Fruit fly (Drosophila melanogaster): ENCODE results near the gene lost.

Gene lost

dm6 chr3R:4360668-4361110 is 42.2 kb upstream of the lost start (continued):
- TF ChIP-seq ftz-f1 (GFP tag; optimal IDR thresholded peaks at IDR 0.05) = peak; percentile 53
- TF ChIP-seq Deaf1 (tag; optimal IDR thresholded peaks at IDR 0.05) = peak; percentile 88
- TF ChIP-seq oc (tag; optimal IDR thresholded peaks at IDR 0.05) = no peak
- TF ChIP-seq Pdp1 (GFP tag; optimal IDR thresholded peaks at IDR 0.05) = peak in 1 of 2 experiments; percentile 0
- TF ChIP-seq pb (GFP tag; optimal IDR thresholded peaks at IDR 0.05) = peak; percentile 10
- TF ChIP-seq her (GFP tag; optimal IDR thresholded peaks at IDR 0.05) = no peak
- no peak for TF ChIP-seq CG15479 (GFP tag; optimal IDR thresholded peaks at IDR 0.05)
- TF ChIP-seq psq (GFP tag; optimal IDR thresholded peaks at IDR 0.05) = no peak
- peak; percentile 91 for TF ChIP-seq crol (GFP tag; IDR thresholded peaks at IDR 0.05)
- 0 out of 3 replicates have a peak, but pooled peaks have one; percentile 48 for TF ChIP-seq Dbx (GFP tag; IDR thresholded peaks at IDR 0.05)
- no peak for TF ChIP-seq CG6683 (GFP tag; optimal IDR thresholded peaks at IDR 0.05)
- TF ChIP-seq amos (GFP tag; IDR thresholded peaks at IDR 0.05; ENCODE audit: partially characterized antibody) = 0 out of 2 replicates have a peak, but pooled peaks have one; percentile 19
- no peak for TF ChIP-seq trem (tag; optimal IDR thresholded peaks at IDR 0.05)
- TF ChIP-seq schlank (tag; optimal IDR thresholded peaks at IDR 0.05) = no peak
- 0 out of 3 replicates have a peak, but pooled peaks have one; percentile 26 for TF ChIP-seq knrl (GFP tag; IDR thresholded peaks at IDR 0.05; ENCODE audit: partially characterized antibody)
- TF ChIP-seq CG6765 (GFP tag; optimal IDR thresholded peaks at IDR 0.05) = peak; percentile 55
- TF ChIP-seq BEAF-32 (GFP tag; optimal IDR thresholded peaks at IDR 0.05) = peak; percentile 21
- peak; percentile 6 for TF ChIP-seq CG34376 (GFP tag; optimal IDR thresholded peaks at IDR 0.05)
- TF ChIP-seq CG3407 (GFP tag; optimal IDR thresholded peaks at IDR 0.05) = no peak
- peak; percentile 1 for TF ChIP-seq CG12769 (tag; optimal IDR thresholded peaks at IDR 0.05)
- peak; percentile 14 for TF ChIP-seq Jarid2 (GFP tag; optimal IDR thresholded peaks at IDR 0.05)
- TF ChIP-seq chinmo (GFP tag; IDR thresholded peaks at IDR 0.05; ENCODE audit: partially characterized antibody) = peak; percentile 75; the same call in 1 of the 4 replicates
- TF ChIP-seq CG1647 (GFP tag; optimal IDR thresholded peaks at IDR 0.05) = no peak
- no peak for TF ChIP-seq unc-4 (GFP tag; IDR thresholded peaks at IDR 0.05; ENCODE audit: partially characterized antibody)
- TF ChIP-seq lab (GFP tag; optimal IDR thresholded peaks at IDR 0.05) = peak; percentile 50
- TF ChIP-seq CG4360 (GFP tag; IDR thresholded peaks at IDR 0.05) = peak; percentile 52; the same call in 1 of the 2 replicates
- 0 out of 3 replicates have a peak, but pooled peaks have one; percentile 31 for TF ChIP-seq so (GFP tag; IDR thresholded peaks at IDR 0.05)
- TF ChIP-seq CG6175 (GFP tag; IDR thresholded peaks at IDR 0.05) = peak; percentile 69; the same call in 1 of the 3 replicates
- no peak for TF ChIP-seq MTF-1 (GFP tag; optimal IDR thresholded peaks at IDR 0.05; ENCODE audit: borderline replicate concordance)
- TF ChIP-seq CG13894 (tag; optimal IDR thresholded peaks at IDR 0.05) = peak; percentile 33

DNA sequence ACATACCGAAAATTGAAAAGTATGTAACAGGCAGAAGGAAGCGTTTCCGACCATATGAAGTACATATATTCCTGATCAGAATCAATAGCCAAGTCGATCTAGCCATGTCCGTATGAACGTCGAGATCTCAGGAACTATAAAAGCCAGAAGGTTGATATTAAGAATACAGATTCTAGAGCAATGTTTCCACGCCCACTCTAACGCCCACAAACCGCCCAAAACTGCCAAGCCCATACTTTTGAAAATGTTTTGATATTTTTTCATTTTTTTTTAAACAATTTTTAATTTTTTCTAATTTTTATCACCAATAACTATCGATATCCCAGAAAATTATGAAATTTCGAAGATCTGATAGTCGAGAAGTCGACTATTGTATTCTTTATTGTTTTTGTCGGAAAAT is 40.9 kb upstream of the lost start:
- no peak for TF ChIP-seq al (GFP tag; IDR thresholded peaks at IDR 0.05)
- no peak for TF ChIP-seq fru (optimal IDR thresholded peaks at IDR 0.05)
- no peak for TF ChIP-seq Hey (tag; optimal IDR thresholded peaks at IDR 0.05)
- no peak for TF ChIP-seq Ssrp (tag; optimal IDR thresholded peaks at IDR 0.05)
- TF ChIP-seq Hr3 (GFP tag; optimal IDR thresholded peaks at IDR 0.05) = no peak
- TF ChIP-seq so (GFP tag; IDR thresholded peaks at IDR 0.05) = no peak
- no peak for TF ChIP-seq Dref (GFP tag; IDR thresholded peaks at IDR 0.05)
- no peak for TF ChIP-seq Gsc (GFP tag; IDR thresholded peaks at IDR 0.05)
- TF ChIP-seq tap (tag; optimal IDR thresholded peaks at IDR 0.05) = no peak
- TF ChIP-seq D (optimal IDR thresholded peaks at IDR 0.05) = no peak
- TF ChIP-seq D (GFP tag; optimal IDR thresholded peaks at IDR 0.05) = no peak
- no peak for TF ChIP-seq CG2199 (GFP tag; IDR thresholded peaks at IDR 0.05)
- TF ChIP-seq CG8290 (GFP tag; optimal IDR thresholded peaks at IDR 0.05) = no peak
- no peak for TF ChIP-seq CG8290 (tag; optimal IDR thresholded peaks at IDR 0.05)
- no peak for TF ChIP-seq CG5245 (GFP tag; optimal IDR thresholded peaks at IDR 0.05)
- TF ChIP-seq zfh1 (GFP tag; IDR thresholded peaks at IDR 0.05) = no peak
- no peak for TF ChIP-seq fu2 (GFP tag; optimal IDR thresholded peaks at IDR 0.05)

Data from whole organism, embryonic.